Fruit fly (Drosophila melanogaster): ENCODE results near the gene CG31115.

Gene CG31115

DNA sequence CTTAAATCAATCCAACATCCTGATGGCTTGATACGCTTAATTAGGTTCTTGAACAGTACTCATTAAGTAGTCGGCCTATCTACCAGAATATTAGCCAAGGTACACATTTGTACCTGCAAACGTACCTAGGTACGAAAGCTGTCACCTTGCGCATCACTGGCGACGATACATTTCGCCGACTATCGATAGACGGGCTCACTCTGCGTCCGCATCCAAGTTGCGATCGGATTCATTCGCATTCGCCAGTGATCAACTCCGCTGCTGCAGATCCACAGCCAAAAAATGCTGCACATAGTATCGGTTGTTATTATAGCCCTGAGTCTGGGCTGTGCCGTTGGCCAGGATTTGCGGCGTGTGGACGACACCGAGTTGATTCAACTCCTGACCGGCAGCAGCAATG lies 10.8 kb downstream of the CG31115 start, which contains the start of gene CG11790 (continued):
- TF ChIP-seq CG9932 (GFP tag; IDR thresholded peaks at IDR 0.05) (no peak), Asciz (GFP tag; optimal IDR thresholded peaks at IDR 0.05) (no peak), dati (GFP tag; IDR thresholded peaks at IDR 0.05) (no peak), CG11696 (GFP tag; IDR thresholded peaks at IDR 0.05) (no peak), Hr3 (GFP tag; optimal IDR thresholded peaks at IDR 0.05) (no peak), z (GFP tag; IDR thresholded peaks at IDR 0.05) (no peak), crol (GFP tag; IDR thresholded peaks at IDR 0.05) (no peak), cad (GFP tag; optimal IDR thresholded peaks at IDR 0.05) (no peak), Deaf1 (tag; optimal IDR thresholded peaks at IDR 0.05) (peak; percentile 2), CG32767 (GFP tag; IDR thresholded peaks at IDR 0.05) (no peak), ab (GFP tag; optimal IDR thresholded peaks at IDR 0.05) (no peak), CG30431 (GFP tag; optimal IDR thresholded peaks at IDR 0.05) (no peak), Gug (GFP tag; IDR thresholded peaks at IDR 0.05) (no peak; the same call in 3 of the 4 replicates), YL-1 (GFP tag; optimal IDR thresholded peaks at IDR 0.05) (no peak), tll (GFP tag; optimal IDR thresholded peaks at IDR 0.05) (no peak), Med (GFP tag) (peak; percentile 80), CG4424 (GFP tag; optimal IDR thresholded peaks at IDR 0.05) (no peak), Neu2 (GFP tag; optimal IDR thresholded peaks at IDR 0.05; ENCODE audit: borderline replicate concordance) (no peak), Aef1 (GFP tag; IDR thresholded peaks at IDR 0.05) (no peak), disco-r (GFP tag; optimal IDR thresholded peaks at IDR 0.05) (no peak), Fer3 (tag; optimal IDR thresholded peaks at IDR 0.05) (no peak), CG17328 (GFP tag; IDR thresholded peaks at IDR 0.05) (no peak), lilli (GFP tag; optimal IDR thresholded peaks at IDR 0.05) (peak; percentile 7), CG32772 (GFP tag; IDR thresholded peaks at IDR 0.05) (no peak), NC2α (GFP tag; optimal IDR thresholded peaks at IDR 0.05) (no peak), H2.0 (GFP tag; IDR thresholded peaks at IDR 0.05) (no peak), tna (GFP tag; IDR thresholded peaks at IDR 0.05; ENCODE audit: partially characterized antibody) (peak; percentile 73), schlank (tag; optimal IDR thresholded peaks at IDR 0.05) (no peak), CG17912 (GFP tag; optimal IDR thresholded peaks at IDR 0.05) (no peak), Trl (optimal IDR thresholded peaks at IDR 0.05) (no peak), Trl (GFP tag; optimal IDR thresholded peaks at IDR 0.05) (no peak), BtbVII (GFP tag; optimal IDR thresholded peaks at IDR 0.05) (no peak), shn (GFP tag; optimal IDR thresholded peaks at IDR 0.05) (no peak), peb (GFP tag; IDR thresholded peaks at IDR 0.05) (no peak), CG10366 (GFP tag; IDR thresholded peaks at IDR 0.05) (no peak), abd-A (tag; optimal IDR thresholded peaks at IDR 0.05) (no peak), CG4404 (GFP tag; IDR thresholded peaks at IDR 0.05) (no peak), Sox100B (GFP tag; optimal IDR thresholded peaks at IDR 0.05) (no peak), CoRest (tag; optimal IDR thresholded peaks at IDR 0.05) (peak; percentile 3), Tbp (GFP tag; optimal IDR thresholded peaks at IDR 0.05) (no peak), ewg (GFP tag; optimal IDR thresholded peaks at IDR 0.05) (no peak), gce (GFP tag; IDR thresholded peaks at IDR 0.05) (no peak), tap (tag; optimal IDR thresholded peaks at IDR 0.05) (no peak), pzg (GFP tag; optimal IDR thresholded peaks at IDR 0.05) (peak; percentile 63), scrt (GFP tag; optimal IDR thresholded peaks at IDR 0.05) (no peak), crp (GFP tag; optimal IDR thresholded peaks at IDR 0.05) (no peak), chm (GFP tag; IDR thresholded peaks at IDR 0.05) (no peak), cg (GFP tag; optimal IDR thresholded peaks at IDR 0.05) (no peak), her (GFP tag; optimal IDR thresholded peaks at IDR 0.05) (peak; percentile 55), CG1792 (GFP tag; optimal IDR thresholded peaks at IDR 0.05) (no peak), Lpt (GFP tag; optimal IDR thresholded peaks at IDR 0.05) (no peak), CG6854 (GFP tag; optimal IDR thresholded peaks at IDR 0.05) (no peak), pita (GFP tag; optimal IDR thresholded peaks at IDR 0.05) (no peak)
